Worm (Caenorhabditis elegans) whole organism, L2 larva: Measurements from ENCODE around the gene cept-1.

Experiments used
- egl-27 ChIP-seq: sonication (generic microtip); optimal IDR thresholded peaks from 3 replicates; lab custom pipeline; 2017; ENCODE audit warnings: missing biosample characterization, missing genetic modification reagents, missing genetic modification characterization
- zag-1 ChIP-seq: fragments of 150-350 bp; optimal IDR thresholded peaks from 2 replicates; lab custom pipeline; 2014; ENCODE audit warnings: missing biosample characterization, missing genetic modification characterization

ce11 chrX:12792554-12792953, 30.7 kb downstream of the cept-1 start, which contains the start of gene abf-5:
- TF ChIP-seq egl-27 (tag; lab: Kevin White, UChicago) (no peak), zag-1 (tag; lab: Kevin White, UChicago) (no peak)
